Worm (Caenorhabditis elegans) whole organism, L1 larva: ENCODE measurements around the gene C09F5.3.

ENCODE experiments used
- C04F5.9 ChIP-seq: sonication (generic microtip); optimal IDR thresholded peaks from 2 replicates; lab custom pipeline; 2016; ENCODE audit warnings: missing genetic modification characterization, missing compliant biosample characterization
- C16A3.4 ChIP-seq: fragments of 150-350 bp; optimal IDR thresholded peaks from 2 replicates; lab custom pipeline; 2014; ENCODE audit warnings: missing biosample characterization, missing genetic modification characterization
- C34B4.2 ChIP-seq: sonication (generic microtip); optimal IDR thresholded peaks from 2 replicates; lab custom pipeline; 2017; ENCODE audit warnings: mild to moderate bottlenecking, missing genetic modification characterization, missing compliant biosample characterization
- F16B12.6 ChIP-seq: fragments of 150-350 bp; optimal IDR thresholded peaks from 2 replicates; lab custom pipeline; 2014; ENCODE audit warnings: missing biosample characterization, missing genetic modification characterization
- aha-1 ChIP-seq: fragments of 150-350 bp; optimal IDR thresholded peaks from 2 replicates; lab custom pipeline; 2014; ENCODE audit warnings: missing biosample characterization, missing genetic modification characterization
- alr-1 ChIP-seq: fragments of 200-800 bp; sonication (Bioruptor generic); optimal IDR thresholded peaks from 2 replicates; lab custom pipeline; 2018; ENCODE audit warnings: borderline replicate concordance, mild to moderate bottlenecking, missing genetic modification characterization, missing compliant biosample characterization
- ama-1 ChIP-seq: fragments of 150-350 bp; optimal IDR thresholded peaks from 2 replicates; lab custom pipeline; 2014
- blmp-1 ChIP-seq: fragments of 150-350 bp; optimal IDR thresholded peaks from 2 replicates; lab custom pipeline; 2014; ENCODE audit warnings: missing biosample characterization, missing genetic modification characterization
- ceh-8 ChIP-seq: fragments of 200-800 bp; sonication (Bioruptor generic); optimal IDR thresholded peaks from 2 replicates; lab custom pipeline; 2018; ENCODE audit warnings: mild to moderate bottlenecking, missing genetic modification characterization, moderate library complexity, missing compliant biosample characterization
- ceh-88 ChIP-seq: fragments of 200-800 bp; sonication (Bioruptor generic); IDR thresholded peaks from 2 replicates; pipeline ENCODE4 v1.3.6; 2022; ENCODE audit warnings: missing genetic modification characterization, missing compliant biosample characterization
- dpl-1 ChIP-seq, 3 experiments: fragments of 150-350 bp in 2 of 3; sonication (generic microtip) in 1 of 3; optimal IDR thresholded peaks; 2 replicates each; lab custom pipeline; 2014 to 2017; ENCODE audit warnings: missing biosample characterization in 3 of 3, missing genetic modification characterization in 3 of 3, missing genetic modification reagents in 3 of 3
- dsc-1 ChIP-seq: sonication (generic microtip); optimal IDR thresholded peaks from 2 replicates; lab custom pipeline; 2016; ENCODE audit warnings: mild to moderate bottlenecking, missing genetic modification characterization, missing compliant biosample characterization
- efl-1 ChIP-seq, 4 experiments: fragments of 150-350 bp; optimal IDR thresholded peaks in 3 of 4; peaks in 1 of 4; 1 replicate in 1 of 4; 2 replicates in 3 of 4; lab custom pipeline; 2014; ENCODE audit warnings: missing biosample characterization in 2 of 4, missing genetic modification characterization in 2 of 4, missing genetic modification reagents in 2 of 4
- elt-2 ChIP-seq: sonication (generic microtip); optimal IDR thresholded peaks from 2 replicates; lab custom pipeline; 2016; ENCODE audit warnings: missing genetic modification characterization, mild to moderate bottlenecking, inconsistent platforms, missing compliant biosample characterization, missing genetic modification reagents
- elt-3 ChIP-seq, 6 experiments: fragments of 150-350 bp in 1 of 6; sonication (generic microtip); optimal IDR thresholded peaks; 2 replicates each; lab custom pipeline; 2017 to 2018; ENCODE audit warnings: missing biosample characterization in 6 of 6, missing genetic modification characterization in 6 of 6, inconsistent platforms in 1 of 6
- fkh-10 ChIP-seq: sonication (generic microtip); optimal IDR thresholded peaks from 2 replicates; lab custom pipeline; 2017; ENCODE audit warnings: missing biosample characterization, missing genetic modification reagents, missing genetic modification characterization
- fkh-8 ChIP-seq: sonication (generic microtip); optimal IDR thresholded peaks from 2 replicates; lab custom pipeline; 2016; ENCODE audit warnings: mild to moderate bottlenecking, missing genetic modification characterization, missing compliant biosample characterization
- grh-1 ChIP-seq: fragments of 200-800 bp; sonication (Bioruptor generic); IDR thresholded peaks from 2 replicates; pipeline ENCODE4 v1.3.6; 2022; ENCODE audit warnings: missing genetic modification reagents, missing genetic modification characterization, missing compliant biosample characterization
- hlh-4 ChIP-seq: sonication (generic microtip); optimal IDR thresholded peaks from 2 replicates; lab custom pipeline; 2016; ENCODE audit warnings: mild to moderate bottlenecking, missing genetic modification characterization, missing compliant biosample characterization
- hpl-2 ChIP-seq: fragments of 150-350 bp; optimal IDR thresholded peaks from 2 replicates; lab custom pipeline; 2014; ENCODE audit warnings: missing biosample characterization, missing genetic modification reagents, missing genetic modification characterization
- irx-1 ChIP-seq: sonication (generic microtip); optimal IDR thresholded peaks from 2 replicates; lab custom pipeline; 2016; ENCODE audit warnings: missing genetic modification characterization, missing compliant biosample characterization
- lin-13 ChIP-seq: fragments of 150-350 bp; optimal IDR thresholded peaks from 2 replicates; lab custom pipeline; 2014; ENCODE audit warnings: missing biosample characterization, missing genetic modification reagents, missing genetic modification characterization
- lin-14 ChIP-seq: fragments of 200-800 bp; sonication (Bioruptor generic); optimal IDR thresholded peaks from 2 replicates; lab custom pipeline; 2018; ENCODE audit warnings: mild to moderate bottlenecking, missing genetic modification characterization, moderate library complexity, missing compliant biosample characterization
- lin-35 ChIP-seq, 2 experiments: fragments of 150-350 bp; optimal IDR thresholded peaks; 2 replicates each; lab custom pipeline; 2014; ENCODE audit warnings: missing biosample characterization in 2 of 2, missing genetic modification characterization in 2 of 2, missing genetic modification reagents in 2 of 2
- lsy-2 ChIP-seq, 2 experiments: fragments of 150-350 bp; optimal IDR thresholded peaks; 2 replicates each; lab custom pipeline; 2014; ENCODE audit warnings: missing biosample characterization in 2 of 2, missing genetic modification characterization in 2 of 2
- mdl-1 ChIP-seq, 2 experiments: fragments of 150-350 bp; optimal IDR thresholded peaks; 2 replicates each; lab custom pipeline; 2014 to 2017; ENCODE audit warnings: missing biosample characterization in 2 of 2, missing genetic modification characterization in 2 of 2, inconsistent platforms in 1 of 2
- mef-2 ChIP-seq: fragments of 150-350 bp; optimal IDR thresholded peaks from 2 replicates; lab custom pipeline; 2014; ENCODE audit warnings: missing biosample characterization, missing genetic modification characterization
- mep-1 ChIP-seq: fragments of 150-350 bp; optimal IDR thresholded peaks from 2 replicates; lab custom pipeline; 2014; ENCODE audit warnings: missing biosample characterization, missing genetic modification characterization
- nhr-11 ChIP-seq: fragments of 150-350 bp; optimal IDR thresholded peaks from 2 replicates; lab custom pipeline; 2014; ENCODE audit warnings: missing biosample characterization, missing genetic modification characterization
- nhr-20 ChIP-seq: sonication (generic microtip); optimal IDR thresholded peaks from 2 replicates; lab custom pipeline; 2016; ENCODE audit warnings: mild to moderate bottlenecking, missing genetic modification characterization, missing compliant biosample characterization
- nhr-47 ChIP-seq: sonication (generic microtip); optimal IDR thresholded peaks from 2 replicates; lab custom pipeline; 2016; ENCODE audit warnings: mild to moderate bottlenecking, missing genetic modification characterization, moderate library complexity, missing compliant biosample characterization
- nhr-71 ChIP-seq: sonication (generic microtip); optimal IDR thresholded peaks from 2 replicates; lab custom pipeline; 2016; ENCODE audit warnings: mild to moderate bottlenecking, missing genetic modification characterization, moderate library complexity, missing compliant biosample characterization
- nhr-77 ChIP-seq: fragments of 150-350 bp; optimal IDR thresholded peaks from 2 replicates; lab custom pipeline; 2014; ENCODE audit warnings: missing biosample characterization, missing genetic modification characterization
- nhr-85 ChIP-seq: sonication (generic microtip); peaks from one replicate; lab custom pipeline; 2016; ENCODE audit warnings: missing genetic modification characterization, inconsistent platforms, missing compliant biosample characterization
- nhr-90 ChIP-seq: sonication (generic microtip); optimal IDR thresholded peaks from 2 replicates; lab custom pipeline; 2016; ENCODE audit warnings: mild to moderate bottlenecking, missing genetic modification characterization, missing compliant biosample characterization; ENCODE audit not compliant: poor library complexity
- skn-1 ChIP-seq: fragments of 150-350 bp; optimal IDR thresholded peaks from 2 replicates; lab custom pipeline; 2014; ENCODE audit warnings: missing biosample characterization, missing genetic modification characterization
- snpc-4 ChIP-seq: fragments of 150-350 bp; optimal IDR thresholded peaks from 2 replicates; lab custom pipeline; 2014; ENCODE audit warnings: missing biosample characterization, missing genetic modification characterization
- snu-23 ChIP-seq: sonication (generic microtip); optimal IDR thresholded peaks from 2 replicates; lab custom pipeline; 2016; ENCODE audit warnings: missing genetic modification characterization, missing compliant biosample characterization
- unc-62 ChIP-seq: fragments of 150-350 bp; optimal IDR thresholded peaks from 2 replicates; lab custom pipeline; 2014; ENCODE audit warnings: missing biosample characterization, missing genetic modification reagents, missing genetic modification characterization
- zag-1 ChIP-seq: fragments of 150-350 bp; optimal IDR thresholded peaks from 2 replicates; lab custom pipeline; 2014; ENCODE audit warnings: missing biosample characterization, missing genetic modification characterization

The C09F5.3 gene

ce11 chrIII:658357-658756 is 6.7 kb downstream of the C09F5.3 start, which contains the start of gene C09F5.1:
TSS of gene C09F5.1 (plus strand) at chrIII:658709.
- TF ChIP-seq hlh-4 (tag; lab: Kevin White, UChicago) (no peak), snu-23 (GFP tag; lab: Kevin White, UChicago) (peak; percentile 52), mdl-1 (tag; optimal IDR thresholded peaks at IDR 0.05; lab: Kevin White, UChicago) (no peak), elt-3 (tag; optimal IDR thresholded peaks at IDR 0.05; lab: Kevin White, UChicago) (peak in 2 of 6 experiments; percentile 34 to 35), nhr-85 (peak; percentile 60), nhr-77 (no peak), efl-1 (optimal IDR thresholded peaks at IDR 0.05; lab: Kevin White, UChicago) (no peak), efl-1 (GFP tag; optimal IDR thresholded peaks at IDR 0.05 in 1 of 2; lab: Kevin White, UChicago) (peak in 1 of 2 experiments; percentile 45), nhr-47 (tag; lab: Kevin White, UChicago) (peak; percentile 1), F16B12.6 (tag; lab: Kevin White, UChicago) (no peak), lin-14 (GFP tag; lab: Kevin White, UChicago) (peak; percentile 62), lsy-2 (tag; optimal IDR thresholded peaks at IDR 0.05; lab: Kevin White, UChicago) (peak in 1 of 2 experiments; percentile 16), C16A3.4 (peak; percentile 24), blmp-1 (tag; lab: Kevin White, UChicago) (peak; percentile 66), nhr-20 (tag; lab: Kevin White, UChicago) (peak; percentile 18), mef-2 (tag; lab: Kevin White, UChicago) (no peak), ama-1 (lab: Kevin White, UChicago) (no peak), lin-35 (GFP tag; optimal IDR thresholded peaks at IDR 0.05; lab: Kevin White, UChicago) (peak in 1 of 2 experiments; percentile 37), nhr-71 (peak; percentile 15), mep-1 (tag; lab: Kevin White, UChicago) (no peak), grh-1 (GFP tag; lab: Robert Waterston, UW) (peak; percentile 81), nhr-90 (tag; lab: Kevin White, UChicago) (peak; percentile 16)

- no peak for TF ChIP-seq nhr-77
- TF ChIP-seq nhr-20 (tag; lab: Kevin White, UChicago): peak; percentile 4
- TF ChIP-seq ceh-88 (GFP tag; lab: Robert Waterston, UW): no peak
- peak; percentile 76 for TF ChIP-seq nhr-85
- no peak for TF ChIP-seq irx-1 (tag; lab: Kevin White, UChicago)
- TF ChIP-seq ceh-8 (GFP tag; lab: Kevin White, UChicago): no peak
- TF ChIP-seq mep-1 (tag; lab: Kevin White, UChicago): peak; percentile 65
- TF ChIP-seq aha-1 (tag; lab: Kevin White, UChicago): no peak
- no peak for TF ChIP-seq elt-2
- TF ChIP-seq dsc-1 (tag; lab: Kevin White, UChicago): no peak
- TF ChIP-seq zag-1: no peak
- peak; percentile 77 for TF ChIP-seq lin-14 (GFP tag; lab: Kevin White, UChicago)
- TF ChIP-seq snpc-4 (tag; lab: Kevin White, UChicago): no peak
- TF ChIP-seq unc-62: no peak
- TF ChIP-seq C34B4.2 (tag; lab: Kevin White, UChicago): no peak
- TF ChIP-seq blmp-1 (tag; lab: Kevin White, UChicago): peak; percentile 95
Observed at ce11 chrIII:657241-657640, 7.8 kb downstream of the C09F5.3 start.

ce11 chrIII:656660-657059 is 8.4 kb downstream of the C09F5.3 start:
- TF ChIP-seq mep-1 (tag; lab: Kevin White, UChicago) (peak; percentile 15), nhr-20 (tag; lab: Kevin White, UChicago) (peak; percentile 4), hpl-2 (GFP tag; lab: Kevin White, UChicago) (no peak), lin-14 (GFP tag; lab: Kevin White, UChicago) (peak; percentile 45), blmp-1 (tag; lab: Kevin White, UChicago) (peak; percentile 85), elt-3 (tag; optimal IDR thresholded peaks at IDR 0.05; lab: Kevin White, UChicago) (peak in 1 of 6 experiments; percentile 60), alr-1 (no peak), snu-23 (GFP tag; lab: Kevin White, UChicago) (peak; percentile 9), efl-1 (optimal IDR thresholded peaks at IDR 0.05; lab: Kevin White, UChicago) (no peak), efl-1 (GFP tag; optimal IDR thresholded peaks at IDR 0.05 in 1 of 2; lab: Kevin White, UChicago) (no peak), nhr-85 (peak; percentile 77)

- TF ChIP-seq blmp-1 (tag; lab: Kevin White, UChicago) (peak; percentile 68), snpc-4 (tag; lab: Kevin White, UChicago) (no peak), aha-1 (tag; lab: Kevin White, UChicago) (no peak), dpl-1 (GFP tag; optimal IDR thresholded peaks at IDR 0.05; lab: Kevin White, UChicago) (no peak), mef-2 (tag; lab: Kevin White, UChicago) (no peak), grh-1 (GFP tag; lab: Robert Waterston, UW) (no peak), C04F5.9 (tag; lab: Kevin White, UChicago) (no peak), fkh-10 (GFP tag; lab: Kevin White, UChicago) (no peak), skn-1 (peak; percentile 21), nhr-11 (tag; lab: Kevin White, UChicago) (no peak), lin-13 (no peak), fkh-8 (no peak), efl-1 (optimal IDR thresholded peaks at IDR 0.05; lab: Kevin White, UChicago) (no peak), efl-1 (GFP tag; optimal IDR thresholded peaks at IDR 0.05 in 1 of 2; lab: Kevin White, UChicago) (peak in 1 of 2 experiments; percentile 28)
Observed at ce11 chrIII:654365-654764, 10.7 kb downstream of the C09F5.3 start.
